Worm (Caenorhabditis elegans) whole organism, L4 larva: ENCODE results near the gene F47B8.2.
A peak's percentile ranks its signal among the peaks of the same experiment; 100 is the strongest.

Experiments
- D1046.2 ChIP-seq: fragments of 200-800 bp; sonication (Bioruptor generic); IDR thresholded peaks from 2 replicates; pipeline ENCODE4 v1.3.6; 2022; ENCODE audit warnings: missing genetic modification characterization, missing compliant biosample characterization
- F10B5.3 ChIP-seq: sonication (generic microtip); optimal IDR thresholded peaks from 2 replicates; lab custom pipeline; 2016; ENCODE audit warnings: mild to moderate bottlenecking, missing genetic modification characterization, missing compliant biosample characterization
- F44E2.7 ChIP-seq: fragments of 200-800 bp; sonication (Bioruptor generic); IDR thresholded peaks from 2 replicates; pipeline ENCODE4 v2.1.2; 2022; ENCODE audit warnings: missing genetic modification characterization, missing compliant biosample characterization
- R02D3.7 ChIP-seq: fragments of 150-350 bp; sonication (generic microtip); optimal IDR thresholded peaks from 3 replicates; lab custom pipeline; 2014; ENCODE audit warnings: missing biosample characterization, missing genetic modification characterization
- Y48G9A.11 ChIP-seq: fragments of 200-800 bp; sonication (Bioruptor generic); IDR thresholded peaks from 2 replicates; pipeline ENCODE4 v1.3.6; 2022; ENCODE audit warnings: missing genetic modification reagents, missing genetic modification characterization, missing compliant biosample characterization
- Y75B8A.6 ChIP-seq: fragments of 200-800 bp; sonication (Bioruptor generic); IDR thresholded peaks from 2 replicates; pipeline ENCODE4 v1.3.6; 2022; ENCODE audit warnings: missing genetic modification reagents, missing genetic modification characterization, missing compliant biosample characterization
- aha-1 ChIP-seq: fragments of 150-350 bp; peaks from one replicate; lab custom pipeline; 2014; ENCODE audit warnings: missing biosample characterization, missing genetic modification characterization
- aly-2 ChIP-seq: sonication (generic microtip); optimal IDR thresholded peaks from 2 replicates; lab custom pipeline; 2018; ENCODE audit warnings: missing biosample characterization, missing genetic modification characterization
- ama-1 ChIP-seq: fragments of 150-350 bp; optimal IDR thresholded peaks from 2 replicates; lab custom pipeline; 2014; ENCODE audit warnings: inconsistent platforms, mixed read lengths
- attf-4 ChIP-seq: sonication (generic microtip); optimal IDR thresholded peaks from 3 replicates; lab custom pipeline; 2017; ENCODE audit warnings: missing biosample characterization, missing genetic modification characterization
- ceh-32 ChIP-seq: sonication (generic microtip); optimal IDR thresholded peaks from 2 replicates; lab custom pipeline; 2016; ENCODE audit warnings: mild to moderate bottlenecking, missing genetic modification characterization, missing compliant biosample characterization; ENCODE audit not compliant: poor library complexity
- ces-1 ChIP-seq: fragments of 150-350 bp; sonication (generic microtip); optimal IDR thresholded peaks from 4 replicates; lab custom pipeline; 2014; ENCODE audit warnings: missing biosample characterization, missing genetic modification reagents, missing genetic modification characterization
- cey-2 ChIP-seq: sonication (generic microtip); optimal IDR thresholded peaks from 3 replicates; lab custom pipeline; 2017; ENCODE audit warnings: missing genetic modification characterization, mild to moderate bottlenecking, missing compliant biosample characterization, antibody characterized with exemption, borderline replicate concordance; ENCODE audit not compliant: insufficient read depth
- daf-12 ChIP-seq: fragments of 150-350 bp; optimal IDR thresholded peaks from 2 replicates; lab custom pipeline; 2014; ENCODE audit warnings: missing biosample characterization, missing genetic modification reagents, missing genetic modification characterization
- daf-16 ChIP-seq, 3 experiments: sonication (generic microtip); optimal IDR thresholded peaks; 2 replicates each; lab custom pipeline; 2016 to 2017; ENCODE audit warnings: missing genetic modification characterization in 3 of 3, missing genetic modification reagents in 3 of 3, mild to moderate bottlenecking in 2 of 3, missing compliant biosample characterization in 2 of 3, missing biosample characterization in 1 of 3, moderate library complexity in 1 of 3
- daf-19 ChIP-seq: fragments of 200-800 bp; sonication (Bioruptor generic); conservative IDR thresholded peaks from 2 replicates; pipeline ENCODE4 v1.3.6; 2022; ENCODE audit warnings: missing genetic modification characterization, missing compliant biosample characterization
- daf-8 ChIP-seq: fragments of 200-800 bp; sonication (Bioruptor generic); IDR thresholded peaks from 2 replicates; pipeline ENCODE4 v1.3.6; 2022; ENCODE audit warnings: missing genetic modification characterization, missing compliant biosample characterization
- dmd-9 ChIP-seq: fragments of 200-800 bp; sonication (Bioruptor generic); IDR thresholded peaks from 2 replicates; pipeline ENCODE4 v1.3.6; 2022; ENCODE audit warnings: missing genetic modification reagents, missing genetic modification characterization, missing compliant biosample characterization
- duxl-1 ChIP-seq: sonication (generic microtip); optimal IDR thresholded peaks from 2 replicates; lab custom pipeline; 2016; ENCODE audit warnings: mild to moderate bottlenecking, missing genetic modification characterization, moderate library complexity, missing compliant biosample characterization; ENCODE audit not compliant: poor library complexity
- dve-1 ChIP-seq: sonication (generic microtip); optimal IDR thresholded peaks from 2 replicates; lab custom pipeline; 2017; ENCODE audit warnings: antibody characterized with exemption, mild to moderate bottlenecking, missing genetic modification characterization, missing compliant biosample characterization; ENCODE audit not compliant: insufficient read depth
- egl-43 ChIP-seq: fragments of 200-800 bp; sonication (Bioruptor generic); IDR thresholded peaks from 2 replicates; pipeline ENCODE4 v1.3.6; 2022; ENCODE audit warnings: missing genetic modification reagents, missing genetic modification characterization, missing compliant biosample characterization
- fkh-10 ChIP-seq: fragments of 150-350 bp; optimal IDR thresholded peaks from 2 replicates; lab custom pipeline; 2014; ENCODE audit warnings: missing biosample characterization, missing genetic modification reagents, missing genetic modification characterization
- hif-1 ChIP-seq, 2 experiments: sonication (generic microtip); optimal IDR thresholded peaks; 2 replicates each; lab custom pipeline; 2016 to 2017; ENCODE audit warnings: missing compliant biosample characterization in 2 of 2, missing genetic modification characterization in 2 of 2, missing genetic modification reagents in 2 of 2, missing genotype in 2 of 2, mild to moderate bottlenecking in 1 of 2
- lin-13 ChIP-seq: fragments of 150-350 bp; optimal IDR thresholded peaks from 2 replicates; lab custom pipeline; 2014; ENCODE audit warnings: missing biosample characterization, missing genetic modification reagents, missing genetic modification characterization
- lin-29 ChIP-seq: fragments of 200-800 bp; sonication (Bioruptor generic); IDR thresholded peaks from 2 replicates; pipeline ENCODE4 v1.3.6; 2022; ENCODE audit warnings: missing genetic modification reagents, missing genetic modification characterization, missing compliant biosample characterization
- lin-38 ChIP-seq: fragments of 200-800 bp; sonication (Bioruptor generic); IDR thresholded peaks from 2 replicates; pipeline ENCODE4 v1.3.6; 2022; ENCODE audit warnings: missing genetic modification reagents, missing genetic modification characterization, missing compliant biosample characterization
- mdl-1 ChIP-seq, 2 experiments: fragments of 150-350 bp in 1 of 2; sonication (generic microtip) in 1 of 2; optimal IDR thresholded peaks; 2 replicates each; lab custom pipeline; 2014 to 2017; ENCODE audit warnings: missing biosample characterization in 2 of 2, missing genetic modification characterization in 2 of 2
- mdt-29 ChIP-seq: fragments of 200-800 bp; sonication (Bioruptor generic); IDR thresholded peaks from 2 replicates; pipeline ENCODE4 v1.3.6; 2022; ENCODE audit warnings: missing genetic modification reagents, missing genetic modification characterization, missing compliant biosample characterization
- mes-2 ChIP-seq: sonication (generic microtip); optimal IDR thresholded peaks from 2 replicates; lab custom pipeline; 2016; ENCODE audit warnings: missing genotype, mild to moderate bottlenecking, missing genetic modification characterization, missing compliant biosample characterization; ENCODE audit not compliant: poor library complexity, severe bottlenecking
- mxl-2 ChIP-seq: fragments of 200-800 bp; sonication (Bioruptor generic); conservative IDR thresholded peaks from 2 replicates; pipeline ENCODE4 v1.3.6; 2022; ENCODE audit warnings: missing genetic modification reagents, missing genetic modification characterization, missing compliant biosample characterization
- nhr-10 ChIP-seq: fragments of 150-350 bp; optimal IDR thresholded peaks from 2 replicates; lab custom pipeline; 2014; ENCODE audit warnings: missing biosample characterization, missing genetic modification characterization
- nhr-11 ChIP-seq: fragments of 150-350 bp; optimal IDR thresholded peaks from 2 replicates; lab custom pipeline; 2014; ENCODE audit warnings: missing biosample characterization, missing genetic modification characterization
- nhr-111 ChIP-seq: fragments of 200-800 bp; sonication (Bioruptor generic); optimal IDR thresholded peaks from 2 replicates; lab custom pipeline; 2018; ENCODE audit warnings: mild to moderate bottlenecking, missing genetic modification characterization, missing compliant biosample characterization
- nhr-237 ChIP-seq: sonication (generic microtip); optimal IDR thresholded peaks from 2 replicates; lab custom pipeline; 2017; ENCODE audit warnings: missing biosample characterization, missing genetic modification characterization
- nhr-28 ChIP-seq: fragments of 150-350 bp; optimal IDR thresholded peaks from 2 replicates; lab custom pipeline; 2014; ENCODE audit warnings: missing biosample characterization, missing genetic modification characterization
- php-3 ChIP-seq: fragments of 200-800 bp; sonication (Bioruptor generic); IDR thresholded peaks from 2 replicates; pipeline ENCODE4 v1.3.6; 2022; ENCODE audit warnings: missing genetic modification reagents, missing genetic modification characterization, missing compliant biosample characterization
- set-16 ChIP-seq: fragments of 200-800 bp; sonication (Bioruptor generic); IDR thresholded peaks from 2 replicates; pipeline ENCODE4 v1.3.6; 2022; ENCODE audit warnings: missing genetic modification reagents, missing genetic modification characterization, missing compliant biosample characterization
- snpc-1.2 ChIP-seq: fragments of 200-800 bp; sonication (Bioruptor generic); IDR thresholded peaks from 2 replicates; pipeline ENCODE4 v1.3.6; 2022; ENCODE audit warnings: missing genetic modification reagents, missing genetic modification characterization, missing compliant biosample characterization
- snpc-4 ChIP-seq: fragments of 150-350 bp; optimal IDR thresholded peaks from 2 replicates; lab custom pipeline; 2014; ENCODE audit warnings: missing biosample characterization, missing genetic modification characterization
- tag-97 ChIP-seq: fragments of 200-800 bp; sonication (Bioruptor generic); IDR thresholded peaks from 2 replicates; pipeline ENCODE4 v1.3.6; 2022; ENCODE audit warnings: missing genetic modification characterization, missing compliant biosample characterization
- unc-62 ChIP-seq, 3 experiments: fragments of 150-350 bp in 1 of 3; sonication (generic microtip); optimal IDR thresholded peaks in 2 of 3; peaks in 1 of 3; 1 replicate in 1 of 3; 2 replicates in 2 of 3; lab custom pipeline; 2014 to 2017; ENCODE audit warnings: missing biosample characterization in 3 of 3, missing genetic modification characterization in 3 of 3, missing genetic modification reagents in 3 of 3, missing genotype in 1 of 3
- vab-7 ChIP-seq: fragments of 200-800 bp; sonication (Bioruptor generic); IDR thresholded peaks from 2 replicates; pipeline ENCODE4 v1.3.6; 2022; ENCODE audit warnings: missing genetic modification reagents, missing genetic modification characterization, missing compliant biosample characterization
- zag-1 ChIP-seq: fragments of 150-350 bp; optimal IDR thresholded peaks from 2 replicates; lab custom pipeline; 2014; ENCODE audit warnings: missing biosample characterization, missing genetic modification characterization
- zip-11 ChIP-seq: fragments of 200-800 bp; sonication (Bioruptor generic); IDR thresholded peaks from 2 replicates; pipeline ENCODE4 v1.3.6; 2022; ENCODE audit warnings: missing genetic modification characterization, missing compliant biosample characterization
- ztf-7 ChIP-seq: fragments of 150-350 bp; optimal IDR thresholded peaks from 2 replicates; lab custom pipeline; 2014; ENCODE audit warnings: missing biosample characterization, missing genetic modification characterization

Gene F47B8.2

ce11 chrV:14350949-14351348 lies 34.5 kb upstream of the F47B8.2 start (continued):
- no peak for TF ChIP-seq mxl-2
- peak; percentile 18 for TF ChIP-seq ama-1 (lab: Kevin White, UChicago)
- TF ChIP-seq Y75B8A.6 (GFP tag; lab: Robert Waterston, UW) = no peak
- no peak for TF ChIP-seq unc-62 (GFP tag; optimal IDR thresholded peaks at IDR 0.05 in 1 of 2; lab: Kevin White, UChicago)
- no peak for TF ChIP-seq unc-62 (tag; optimal IDR thresholded peaks at IDR 0.05; lab: Kevin White, UChicago)
- TF ChIP-seq dmd-9 (GFP tag; lab: Robert Waterston, UW) = peak; percentile 63; the same call in 1 of the 2 replicates
- no peak for TF ChIP-seq ceh-32 (tag; lab: Kevin White, UChicago)
- TF ChIP-seq nhr-10 = peak; percentile 59
- no peak for TF ChIP-seq tag-97

- peak; percentile 6 for TF ChIP-seq dve-1 (tag; lab: Kevin White, UChicago)
- peak; percentile 9 for TF ChIP-seq mes-2 (tag; lab: Kevin White, UChicago)
- TF ChIP-seq nhr-28 (tag; lab: Kevin White, UChicago) = peak; percentile 24
- no peak for TF ChIP-seq egl-43 (GFP tag; lab: Robert Waterston, UW)
- peak; percentile 26 for TF ChIP-seq lin-13 (GFP tag; lab: Kevin White, UChicago)
- no peak for TF ChIP-seq daf-16 (GFP tag; optimal IDR thresholded peaks at IDR 0.05; lab: Kevin White, UChicago)
- TF ChIP-seq daf-16 (tag; optimal IDR thresholded peaks at IDR 0.05; lab: Kevin White, UChicago) = peak; percentile 40
These were observed 34.1 kb upstream of the F47B8.2 start for ce11 chrV:14350498-14350897.

- TF ChIP-seq Y48G9A.11 = no peak
- no peak for TF ChIP-seq cey-2 (tag; lab: Kevin White, UChicago)
- no peak for TF ChIP-seq zip-11
- TF ChIP-seq dve-1 (tag; lab: Kevin White, UChicago) = peak; percentile 97
- no peak for TF ChIP-seq ztf-7
- no peak for TF ChIP-seq attf-4 (tag; lab: Kevin White, UChicago)
- TF ChIP-seq mdt-29 (GFP tag; lab: Robert Waterston, UW) = no peak
- 0 out of 2 replicates have a peak, but pooled peaks have one; percentile 23 for TF ChIP-seq D1046.2 (GFP tag; lab: Robert Waterston, UW)
- TF ChIP-seq set-16 (GFP tag; lab: Robert Waterston, UW) = no peak
- TF ChIP-seq zag-1 (tag; lab: Kevin White, UChicago) = no peak
- no peak for TF ChIP-seq daf-12 (tag; lab: Kevin White, UChicago)
- TF ChIP-seq vab-7 (GFP tag; lab: Robert Waterston, UW) = peak; percentile 79
- peak; percentile 95 for TF ChIP-seq nhr-11 (tag; lab: Kevin White, UChicago)
- peak; percentile 38 for TF ChIP-seq ces-1 (GFP tag; lab: Kevin White, UChicago)
- peak; percentile 53; the same call in 1 of the 2 replicates for TF ChIP-seq php-3 (GFP tag; lab: Robert Waterston, UW)
- TF ChIP-seq F10B5.3 = no peak
- no peak for TF ChIP-seq nhr-111 (GFP tag; lab: Kevin White, UChicago)
- peak; percentile 35 to 57 for TF ChIP-seq mdl-1 (tag; optimal IDR thresholded peaks at IDR 0.05; lab: Kevin White, UChicago)
- TF ChIP-seq nhr-237 (tag; lab: Kevin White, UChicago) = no peak
- peak; percentile 64 for TF ChIP-seq snpc-4 (tag; lab: Kevin White, UChicago)
- TF ChIP-seq lin-38 (GFP tag; lab: Robert Waterston, UW) = peak; percentile 99
- no peak for TF ChIP-seq F44E2.7 (GFP tag; lab: Robert Waterston, UW)
- TF ChIP-seq R02D3.7 (tag; lab: Kevin White, UChicago) = no peak
- TF ChIP-seq fkh-10 (GFP tag; lab: Kevin White, UChicago) = peak; percentile 94
- no peak for TF ChIP-seq daf-8
- TF ChIP-seq Y75B8A.6 (GFP tag; lab: Robert Waterston, UW) = no peak
- TF ChIP-seq aly-2 (tag; lab: Kevin White, UChicago) = no peak
- TF ChIP-seq aha-1 (tag; lab: Kevin White, UChicago) = peak; percentile 97
- peak; percentile 71; the same call in 1 of the 2 replicates for TF ChIP-seq daf-19
- peak; percentile 99 for TF ChIP-seq mes-2 (tag; lab: Kevin White, UChicago)
- peak; percentile 58; the same call in 1 of the 2 replicates for TF ChIP-seq snpc-1.2 (GFP tag; lab: Robert Waterston, UW)
- peak; percentile 92 for TF ChIP-seq duxl-1 (tag; lab: Kevin White, UChicago)
- 0 out of 2 replicates have a peak, but pooled peaks have one; percentile 18 for TF ChIP-seq lin-29 (GFP tag; lab: Robert Waterston, UW)
- peak; percentile 62; the same call in 1 of the 2 replicates for TF ChIP-seq egl-43 (GFP tag; lab: Robert Waterston, UW)
- TF ChIP-seq hif-1 (tag; optimal IDR thresholded peaks at IDR 0.05; lab: Kevin White, UChicago) = peak in 1 of 2 experiments; percentile 85
These were observed 30.9 kb upstream of the F47B8.2 start, which contains the start of gene cept-2 for ce11 chrV:14347234-14347826. TSS of gene cept-2 (plus strand) at chrV:14347766.
